Worm (Caenorhabditis elegans) whole organism, L1 larva: ENCODE data around the gene ugtp-1.

Experiments used
- ama-1 ChIP-seq: fragments of 150-350 bp; optimal IDR thresholded peaks from 2 replicates; lab custom pipeline; 2014
- ces-1 ChIP-seq: fragments of 150-350 bp; optimal IDR thresholded peaks from 2 replicates; lab custom pipeline; 2014; ENCODE audit warnings: missing biosample characterization, missing genetic modification reagents, missing genetic modification characterization
- elt-2 ChIP-seq: sonication (generic microtip); optimal IDR thresholded peaks from 2 replicates; lab custom pipeline; 2016; ENCODE audit warnings: missing genetic modification characterization, mild to moderate bottlenecking, inconsistent platforms, missing compliant biosample characterization, missing genetic modification reagents
- elt-3 ChIP-seq, 6 experiments: fragments of 150-350 bp in 1 of 6; sonication (generic microtip); optimal IDR thresholded peaks; 2 replicates each; lab custom pipeline; 2017 to 2018; ENCODE audit warnings: missing biosample characterization in 6 of 6, missing genetic modification characterization in 6 of 6, inconsistent platforms in 1 of 6
- fos-1 ChIP-seq: fragments of 150-350 bp; optimal IDR thresholded peaks from 2 replicates; lab custom pipeline; 2014; ENCODE audit warnings: missing biosample characterization, missing genetic modification characterization
- mdl-1 ChIP-seq, 2 experiments: fragments of 150-350 bp; optimal IDR thresholded peaks; 2 replicates each; lab custom pipeline; 2014 to 2017; ENCODE audit warnings: missing biosample characterization in 2 of 2, missing genetic modification characterization in 2 of 2, inconsistent platforms in 1 of 2
- nhr-28 ChIP-seq: fragments of 150-350 bp; optimal IDR thresholded peaks from 2 replicates; lab custom pipeline; 2014; ENCODE audit warnings: missing biosample characterization, missing genetic modification characterization
- nhr-47 ChIP-seq: sonication (generic microtip); optimal IDR thresholded peaks from 2 replicates; lab custom pipeline; 2016; ENCODE audit warnings: mild to moderate bottlenecking, missing genetic modification characterization, moderate library complexity, missing compliant biosample characterization
- swsn-7 ChIP-seq: sonication (generic microtip); optimal IDR thresholded peaks from 2 replicates; lab custom pipeline; 2016; ENCODE audit warnings: missing genetic modification characterization, missing compliant biosample characterization
- tlp-1 ChIP-seq: fragments of 150-350 bp; optimal IDR thresholded peaks from 2 replicates; lab custom pipeline; 2014; ENCODE audit warnings: missing biosample characterization, missing genetic modification characterization
- unc-30 ChIP-seq: sonication (generic microtip); optimal IDR thresholded peaks from 2 replicates; lab custom pipeline; 2017; ENCODE audit warnings: missing biosample characterization, missing genetic modification characterization
- unc-86 ChIP-seq: sonication (generic microtip); optimal IDR thresholded peaks from 2 replicates; lab custom pipeline; 2016; ENCODE audit warnings: missing genetic modification characterization, missing compliant biosample characterization
- ztf-11 ChIP-seq, 2 experiments: sonication (generic microtip); optimal IDR thresholded peaks; 2 replicates each; lab custom pipeline; 2016 to 2017; ENCODE audit warnings: missing genetic modification characterization in 2 of 2, missing biosample characterization in 1 of 2, missing compliant biosample characterization in 1 of 2

- peak; percentile 50 to 96 for TF ChIP-seq mdl-1 (tag; optimal IDR thresholded peaks at IDR 0.05; lab: Kevin White, UChicago)
- TF ChIP-seq nhr-47: peak; percentile 97
- peak in 3 of 6 experiments; percentile 73 to 95 (median 93) for TF ChIP-seq elt-3 (tag; optimal IDR thresholded peaks at IDR 0.05; lab: Kevin White, UChicago)
- TF ChIP-seq ces-1 (GFP tag; lab: Kevin White, UChicago): no peak
- TF ChIP-seq tlp-1 (tag; lab: Kevin White, UChicago): no peak
- TF ChIP-seq nhr-28 (tag; lab: Kevin White, UChicago): peak; percentile 42
- peak; percentile 92 for TF ChIP-seq fos-1
- peak in 1 of 2 experiments; percentile 91 for TF ChIP-seq ztf-11 (tag; optimal IDR thresholded peaks at IDR 0.05; lab: Kevin White, UChicago)
- no peak for TF ChIP-seq unc-30 (tag; lab: Kevin White, UChicago)
- TF ChIP-seq swsn-7 (tag; lab: Kevin White, UChicago): peak; percentile 97
- TF ChIP-seq elt-2 (tag; lab: Kevin White, UChicago): peak; percentile 63
- peak; percentile 69 for TF ChIP-seq ama-1
- TF ChIP-seq unc-86 (tag; lab: Kevin White, UChicago): peak; percentile 98
Observed at ce11 chrIII:8795595-8796141, 45.2 kb upstream of the ugtp-1 start.
